Worm (Caenorhabditis elegans) whole organism, late embryonic: ENCODE data around the gene npr-32.

Experiments used
- ceh-31 ChIP-seq: sonication (generic microtip); optimal IDR thresholded peaks from 2 replicates; lab custom pipeline; 2016; ENCODE audit warnings: missing genetic modification characterization, missing compliant biosample characterization
- fkh-10 ChIP-seq: fragments of 150-350 bp; optimal IDR thresholded peaks from 2 replicates; lab custom pipeline; 2014; ENCODE audit warnings: missing biosample characterization, missing genetic modification reagents, missing genetic modification characterization
- hlh-6 ChIP-seq: sonication (generic microtip); optimal IDR thresholded peaks from 2 replicates; lab custom pipeline; 2016; ENCODE audit warnings: missing genotype, missing genetic modification characterization, missing compliant biosample characterization
- nfya-1 ChIP-seq: sonication (generic microtip); optimal IDR thresholded peaks from 2 replicates; lab custom pipeline; 2017; ENCODE audit warnings: missing genetic modification characterization, mild to moderate bottlenecking, missing compliant biosample characterization, antibody characterized with exemption, moderate library complexity
- pqm-1 ChIP-seq: sonication (generic microtip); optimal IDR thresholded peaks from 2 replicates; lab custom pipeline; 2016; ENCODE audit warnings: missing genetic modification characterization, missing compliant biosample characterization

ce11 chrIV:17269042-17269441 lies 38.2 kb upstream of the npr-32 start, which contains the start of gene atgp-1:
- TF ChIP-seq nfya-1 (tag; lab: Kevin White, UChicago) (no peak), hlh-6 (tag; lab: Kevin White, UChicago) (no peak), fkh-10 (GFP tag; lab: Kevin White, UChicago) (no peak), ceh-31 (tag; lab: Kevin White, UChicago) (no peak), pqm-1 (tag; lab: Kevin White, UChicago) (no peak)
